Worm (Caenorhabditis elegans) whole organism, L4 larva: ENCODE results near the gene dyf-2.

Experiments
- D1046.2 ChIP-seq: fragments of 200-800 bp; sonication (Bioruptor generic); IDR thresholded peaks from 2 replicates; pipeline ENCODE4 v1.3.6; 2022; ENCODE audit warnings: missing genetic modification characterization, missing compliant biosample characterization
- F37D6.2 ChIP-seq: sonication (generic microtip); optimal IDR thresholded peaks from 2 replicates; lab custom pipeline; 2016; ENCODE audit warnings: mild to moderate bottlenecking, missing genetic modification characterization, missing compliant biosample characterization
- F44E2.7 ChIP-seq: fragments of 200-800 bp; sonication (Bioruptor generic); IDR thresholded peaks from 2 replicates; pipeline ENCODE4 v2.1.2; 2022; ENCODE audit warnings: missing genetic modification characterization, missing compliant biosample characterization
- T26A8.4 ChIP-seq: fragments of 200-800 bp; sonication (Bioruptor generic); IDR thresholded peaks from 2 replicates; pipeline ENCODE4 v1.3.6; 2022; ENCODE audit warnings: missing genetic modification characterization, missing compliant biosample characterization
- Y48G9A.11 ChIP-seq: fragments of 200-800 bp; sonication (Bioruptor generic); IDR thresholded peaks from 2 replicates; pipeline ENCODE4 v1.3.6; 2022; ENCODE audit warnings: missing genetic modification reagents, missing genetic modification characterization, missing compliant biosample characterization
- ZK337.2 ChIP-seq: fragments of 200-800 bp; sonication (Bioruptor generic); IDR thresholded peaks from 2 replicates; pipeline ENCODE4 v1.3.6; 2022; ENCODE audit warnings: missing genetic modification reagents, missing genetic modification characterization, missing compliant biosample characterization
- aha-1 ChIP-seq: fragments of 150-350 bp; peaks from one replicate; lab custom pipeline; 2014; ENCODE audit warnings: missing biosample characterization, missing genetic modification characterization
- arid-1 ChIP-seq: fragments of 200-800 bp; sonication (Bioruptor generic); conservative IDR thresholded peaks from 2 replicates; pipeline ENCODE4 v1.3.6; 2022; ENCODE audit warnings: missing genetic modification reagents, missing genetic modification characterization, missing compliant biosample characterization
- ceh-44 ChIP-seq: fragments of 200-800 bp; sonication (Bioruptor generic); IDR thresholded peaks from 2 replicates; pipeline ENCODE4 v1.3.6; 2022; ENCODE audit warnings: missing genetic modification reagents, missing genetic modification characterization, missing compliant biosample characterization
- ceh-62 ChIP-seq: sonication (generic microtip); optimal IDR thresholded peaks from 2 replicates; lab custom pipeline; 2017; ENCODE audit warnings: missing biosample characterization, missing genetic modification characterization
- ceh-82 ChIP-seq: sonication (generic microtip); optimal IDR thresholded peaks from 2 replicates; lab custom pipeline; 2017; ENCODE audit warnings: missing biosample characterization, missing genetic modification characterization
- ces-1 ChIP-seq: fragments of 150-350 bp; sonication (generic microtip); optimal IDR thresholded peaks from 4 replicates; lab custom pipeline; 2014; ENCODE audit warnings: missing biosample characterization, missing genetic modification reagents, missing genetic modification characterization
- cey-2 ChIP-seq: sonication (generic microtip); optimal IDR thresholded peaks from 3 replicates; lab custom pipeline; 2017; ENCODE audit warnings: missing genetic modification characterization, mild to moderate bottlenecking, missing compliant biosample characterization, antibody characterized with exemption, borderline replicate concordance; ENCODE audit not compliant: insufficient read depth
- dmd-8 ChIP-seq: fragments of 200-800 bp; sonication (Bioruptor generic); IDR thresholded peaks from 2 replicates; pipeline ENCODE4 v1.3.6; 2022; ENCODE audit warnings: missing genetic modification characterization, missing compliant biosample characterization
- duxl-1 ChIP-seq: sonication (generic microtip); optimal IDR thresholded peaks from 2 replicates; lab custom pipeline; 2016; ENCODE audit warnings: mild to moderate bottlenecking, missing genetic modification characterization, moderate library complexity, missing compliant biosample characterization; ENCODE audit not compliant: poor library complexity
- dve-1 ChIP-seq: sonication (generic microtip); optimal IDR thresholded peaks from 2 replicates; lab custom pipeline; 2017; ENCODE audit warnings: antibody characterized with exemption, mild to moderate bottlenecking, missing genetic modification characterization, missing compliant biosample characterization; ENCODE audit not compliant: insufficient read depth
- egl-43 ChIP-seq: fragments of 200-800 bp; sonication (Bioruptor generic); IDR thresholded peaks from 2 replicates; pipeline ENCODE4 v1.3.6; 2022; ENCODE audit warnings: missing genetic modification reagents, missing genetic modification characterization, missing compliant biosample characterization
- hlh-11 ChIP-seq: fragments of 200-800 bp; sonication (Bioruptor generic); optimal IDR thresholded peaks from 2 replicates; lab custom pipeline; 2018; ENCODE audit warnings: mild to moderate bottlenecking, missing genetic modification characterization, missing compliant biosample characterization
- lim-7 ChIP-seq: fragments of 200-800 bp; sonication (Bioruptor generic); IDR thresholded peaks from 2 replicates; pipeline ENCODE4 v1.3.6; 2022; ENCODE audit warnings: missing genetic modification characterization, missing compliant biosample characterization
- lin-1 ChIP-seq: fragments of 200-800 bp; sonication (Bioruptor generic); IDR thresholded peaks from 2 replicates; pipeline ENCODE4 v1.3.6; 2022; ENCODE audit warnings: missing genetic modification reagents, missing genetic modification characterization, missing compliant biosample characterization
- lin-13 ChIP-seq: fragments of 150-350 bp; optimal IDR thresholded peaks from 2 replicates; lab custom pipeline; 2014; ENCODE audit warnings: missing biosample characterization, missing genetic modification reagents, missing genetic modification characterization
- mdl-1 ChIP-seq, 2 experiments: fragments of 150-350 bp in 1 of 2; sonication (generic microtip) in 1 of 2; optimal IDR thresholded peaks; 2 replicates each; lab custom pipeline; 2014 to 2017; ENCODE audit warnings: missing biosample characterization in 2 of 2, missing genetic modification characterization in 2 of 2
- nhr-237 ChIP-seq: sonication (generic microtip); optimal IDR thresholded peaks from 2 replicates; lab custom pipeline; 2017; ENCODE audit warnings: missing biosample characterization, missing genetic modification characterization
- nhr-48 ChIP-seq: sonication (generic microtip); optimal IDR thresholded peaks from 2 replicates; lab custom pipeline; 2016; ENCODE audit warnings: mild to moderate bottlenecking, missing genetic modification characterization, missing compliant biosample characterization
- pha-4 ChIP-seq, 2 experiments: fragments of 150-350 bp in 1 of 2; fragments of 200-800 bp in 1 of 2; sonication (Bioruptor generic) in 1 of 2; IDR thresholded peaks in 1 of 2; optimal IDR thresholded peaks in 1 of 2; 2 replicates each; pipeline versions ENCODE4 v1.3.6 to Lab custom; 2014 to 2022; ENCODE audit warnings: missing genetic modification characterization in 2 of 2, missing genetic modification reagents in 2 of 2, missing biosample characterization in 1 of 2, missing compliant biosample characterization in 1 of 2
- php-3 ChIP-seq: fragments of 200-800 bp; sonication (Bioruptor generic); IDR thresholded peaks from 2 replicates; pipeline ENCODE4 v1.3.6; 2022; ENCODE audit warnings: missing genetic modification reagents, missing genetic modification characterization, missing compliant biosample characterization
- set-16 ChIP-seq: fragments of 200-800 bp; sonication (Bioruptor generic); IDR thresholded peaks from 2 replicates; pipeline ENCODE4 v1.3.6; 2022; ENCODE audit warnings: missing genetic modification reagents, missing genetic modification characterization, missing compliant biosample characterization
- spr-1 ChIP-seq: sonication (generic microtip); optimal IDR thresholded peaks from 2 replicates; lab custom pipeline; 2016; ENCODE audit warnings: mild to moderate bottlenecking, missing genetic modification characterization, missing compliant biosample characterization
- unc-62 ChIP-seq, 3 experiments: fragments of 150-350 bp in 1 of 3; sonication (generic microtip); optimal IDR thresholded peaks in 2 of 3; peaks in 1 of 3; 1 replicate in 1 of 3; 2 replicates in 2 of 3; lab custom pipeline; 2014 to 2017; ENCODE audit warnings: missing biosample characterization in 3 of 3, missing genetic modification characterization in 3 of 3, missing genetic modification reagents in 3 of 3, missing genotype in 1 of 3
- zfp-3 ChIP-seq: fragments of 200-800 bp; sonication (Bioruptor generic); conservative IDR thresholded peaks from 2 replicates; pipeline ENCODE4 v1.3.6; 2022; ENCODE audit warnings: missing genetic modification reagents, missing genetic modification characterization, missing compliant biosample characterization
- ztf-11 ChIP-seq: fragments of 150-350 bp; optimal IDR thresholded peaks from 2 replicates; lab custom pipeline; 2014; ENCODE audit warnings: missing biosample characterization, missing genetic modification characterization

dyf-2 gene

DNA sequence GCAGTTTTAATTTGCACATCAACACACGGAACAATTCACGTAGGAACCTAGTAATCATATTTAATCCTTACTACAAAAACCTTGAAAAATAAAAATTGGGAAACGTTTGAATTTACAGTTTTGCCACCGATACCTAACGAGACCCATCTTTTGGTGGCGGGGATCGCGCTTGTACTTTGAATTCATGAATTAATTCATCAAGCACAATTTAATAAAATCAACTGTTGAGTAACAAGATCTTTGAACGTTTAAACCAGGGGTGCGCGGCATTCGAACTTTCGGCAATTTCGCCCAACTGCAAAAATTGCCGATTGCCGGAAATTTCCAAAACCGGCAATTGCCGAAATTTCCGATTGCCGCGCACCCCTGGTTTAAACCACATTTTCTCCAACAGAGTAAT is 29.6 kb downstream of the dyf-2 start:
- peak; percentile 41; the same call in 1 of the 2 replicates for TF ChIP-seq egl-43 (GFP tag; lab: Robert Waterston, UW)
- no peak for TF ChIP-seq duxl-1 (tag; lab: Kevin White, UChicago)
- TF ChIP-seq, all 104 proteins: peak for 1

DNA sequence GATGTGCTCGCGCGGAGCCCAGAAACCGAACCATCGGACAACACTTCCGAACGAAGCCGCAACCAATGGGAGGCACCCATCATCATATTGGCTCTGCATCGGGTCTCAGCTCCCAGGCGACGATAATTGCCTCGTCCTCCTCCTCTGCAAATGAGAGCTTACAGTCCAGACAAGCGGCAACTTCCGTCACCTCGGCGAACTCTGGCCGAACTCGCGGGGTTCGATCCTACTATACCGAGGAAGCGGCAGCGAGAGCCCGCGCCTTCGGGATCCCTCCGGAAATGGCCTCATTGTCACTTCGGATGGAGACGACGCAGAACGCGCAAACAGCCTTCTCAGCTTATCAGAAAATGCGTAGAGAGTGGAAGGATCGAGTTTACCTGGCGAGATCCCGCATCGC is 31.3 kb downstream of the dyf-2 start:
- TF ChIP-seq D1046.2 = no peak
- TF ChIP-seq lin-13 (GFP tag; lab: Kevin White, UChicago) = no peak
- peak; percentile 89 for TF ChIP-seq set-16 (GFP tag; lab: Robert Waterston, UW)
- TF ChIP-seq, all 104 proteins: peak for 1

- TF ChIP-seq nhr-48 (no peak), F44E2.7 (GFP tag; lab: Robert Waterston, UW) (0 out of 2 replicates have a peak, but pooled peaks have one; percentile 6), set-16 (GFP tag; lab: Robert Waterston, UW) (peak; percentile 77)
- TF ChIP-seq, all 104 proteins: peak for 2
Measured at ce11 chrIII:13652708-13653107, 33.5 kb downstream of the dyf-2 start.

DNA sequence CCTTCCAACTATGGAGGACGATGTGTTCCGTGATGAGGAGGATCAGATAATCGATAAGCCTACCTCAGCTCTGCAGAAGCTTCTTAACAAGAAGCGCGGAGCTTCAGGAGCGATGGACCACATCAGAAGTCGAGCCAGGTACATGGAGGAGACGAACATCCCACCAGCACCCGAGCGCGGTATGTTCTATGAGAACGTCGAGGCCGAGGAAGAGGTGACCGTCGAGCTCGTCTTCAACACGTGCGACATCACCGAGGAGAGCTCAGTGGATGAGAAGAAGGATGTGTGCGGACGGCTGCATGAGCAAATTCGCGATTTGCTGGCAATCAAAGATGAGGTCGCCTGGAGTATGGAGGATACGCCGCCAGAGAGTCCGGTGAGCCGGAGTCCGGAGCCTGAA is 34.2 kb downstream of the dyf-2 start:
- TF ChIP-seq php-3 (GFP tag; lab: Robert Waterston, UW) (0 out of 2 replicates have a peak, but pooled peaks have one; percentile 26), set-16 (GFP tag; lab: Robert Waterston, UW) (peak; percentile 39; the same call in 1 of the 2 replicates), hlh-11 (no peak), aha-1 (peak; percentile 91)
- TF ChIP-seq, all 104 proteins: peak for 3

ce11 chrIII:13651414-13651813 is 34.8 kb downstream of the dyf-2 start:
- TF ChIP-seq set-16 (GFP tag; lab: Robert Waterston, UW) = peak; percentile 94
- TF ChIP-seq ztf-11 = no peak

- TF ChIP-seq unc-62 (GFP tag; optimal IDR thresholded peaks at IDR 0.05 in 1 of 2; lab: Kevin White, UChicago) = peak in 1 of 2 experiments; percentile 42
- TF ChIP-seq unc-62 (tag; optimal IDR thresholded peaks at IDR 0.05; lab: Kevin White, UChicago) = no peak
- TF ChIP-seq ceh-44 (GFP tag; lab: Robert Waterston, UW) = 0 out of 2 replicates have a peak, but pooled peaks have one; percentile 14
- no peak for TF ChIP-seq ces-1 (GFP tag; lab: Kevin White, UChicago)
- TF ChIP-seq set-16 (GFP tag; lab: Robert Waterston, UW) = peak; percentile 68
Measured at ce11 chrIII:13648540-13648939, 37.7 kb downstream of the dyf-2 start.

ce11 chrIII:13645885-13646488 is 40.3 kb downstream of the dyf-2 start:
- TF ChIP-seq F37D6.2 (tag; lab: Kevin White, UChicago) (no peak), set-16 (GFP tag; lab: Robert Waterston, UW) (peak; percentile 90), egl-43 (GFP tag; lab: Robert Waterston, UW) (peak; percentile 50; the same call in 1 of the 2 replicates), T26A8.4 (no peak), D1046.2 (0 out of 2 replicates have a peak, but pooled peaks have one; percentile 33), ZK337.2 (GFP tag; lab: Robert Waterston, UW) (no peak), Y48G9A.11 (no peak), lim-7 (GFP tag; lab: Robert Waterston, UW) (0 out of 2 replicates have a peak, but pooled peaks have one; percentile 31)

DNA sequence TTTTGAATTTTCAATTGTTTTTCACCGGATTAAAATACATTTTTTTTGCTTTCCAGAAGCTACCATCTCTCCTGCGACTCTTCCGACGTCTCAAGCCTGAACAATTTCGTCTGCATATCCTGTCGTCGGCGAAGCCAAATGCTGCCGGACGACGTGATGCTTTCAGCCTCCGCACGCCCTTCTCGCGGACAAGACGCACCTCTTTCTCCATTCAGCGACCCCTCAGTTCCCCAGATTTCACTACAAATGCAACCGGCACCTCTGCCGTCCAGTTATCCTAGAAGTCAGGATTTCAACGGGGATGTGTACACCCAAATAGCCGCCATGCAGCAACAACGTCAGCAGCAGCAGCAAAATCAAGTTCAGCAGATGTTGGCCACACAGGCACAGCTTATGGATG is 42.0 kb downstream of the dyf-2 start:
- TF ChIP-seq set-16 (GFP tag; lab: Robert Waterston, UW) (peak; percentile 59), F44E2.7 (GFP tag; lab: Robert Waterston, UW) (no peak)
- TF ChIP-seq, all 104 proteins: peak for 1

DNA sequence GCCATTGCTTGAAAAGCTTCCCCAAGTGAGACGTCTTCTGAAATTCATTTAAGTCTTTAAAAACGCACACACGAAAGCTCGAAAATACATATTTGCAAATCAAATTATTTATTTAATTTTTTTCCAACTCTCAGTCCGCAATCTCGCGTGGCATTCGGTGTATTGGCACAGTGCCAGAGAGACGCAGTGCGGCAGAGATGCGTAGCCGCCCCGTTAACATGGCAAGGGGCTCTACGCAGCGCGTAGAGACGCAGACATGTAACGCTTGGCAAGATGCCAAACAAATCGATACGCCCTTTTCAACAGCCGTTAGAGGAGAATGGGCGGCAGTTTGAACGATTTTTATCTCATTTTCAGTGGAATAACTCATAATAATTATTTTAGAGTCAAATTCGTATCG is 42.7 kb downstream of the dyf-2 start, which contains the start of the genes drr-2 and set-16:
Gene drr-2 (minus strand): TSS at position 37 of the 400 bp plus-strand sequence.
Gene set-16 (plus strand): TSS at position 383 of the 400 bp plus-strand sequence.
- TF ChIP-seq mdl-1 (tag; optimal IDR thresholded peaks at IDR 0.05; lab: Kevin White, UChicago) (peak; percentile 45 to 82), ceh-82 (no peak), cey-2 (tag; lab: Kevin White, UChicago) (peak; percentile 55), egl-43 (GFP tag; lab: Robert Waterston, UW) (peak; percentile 97), zfp-3 (GFP tag; lab: Robert Waterston, UW) (peak; percentile 99), pha-4 (GFP tag; IDR thresholded peaks at IDR 0.05; lab: Robert Waterston, UW) (peak; percentile 99), pha-4 (tag; optimal IDR thresholded peaks at IDR 0.05; lab: Kevin White, UChicago) (no peak), arid-1 (GFP tag; lab: Robert Waterston, UW) (peak; percentile 96), dmd-8 (GFP tag; lab: Robert Waterston, UW) (0 out of 2 replicates have a peak, but pooled peaks have one; percentile 51), ceh-62 (peak; percentile 7), ZK337.2 (GFP tag; lab: Robert Waterston, UW) (0 out of 2 replicates have a peak, but pooled peaks have one; percentile 51), dve-1 (tag; lab: Kevin White, UChicago) (peak; percentile 100), spr-1 (tag; lab: Kevin White, UChicago) (peak; percentile 96), nhr-237 (tag; lab: Kevin White, UChicago) (peak; percentile 67), lin-1 (GFP tag; lab: Robert Waterston, UW) (peak; percentile 98)
